Fruit fly (Drosophila melanogaster) whole organism, pupa: ENCODE data around the gene rst.

Experiments
- CG10348 ChIP-seq: fragments of 200-800 bp; sonication (Bioruptor generic); IDR thresholded peaks from 2 replicates; pipeline ENCODE4 v1.3.6; 2022; ENCODE audit warnings: missing biosample characterization, missing genetic modification characterization
- CG15710 ChIP-seq: fragments of 200-800 bp; sonication (Bioruptor generic); optimal IDR thresholded peaks from 2 replicates; lab custom pipeline; 2018; ENCODE audit warnings: missing biosample characterization, mild to moderate bottlenecking, missing genetic modification characterization, moderate library complexity
- CG17806 ChIP-seq: fragments of 200-800 bp; sonication (Bioruptor generic); optimal IDR thresholded peaks from 2 replicates; lab custom pipeline; 2018; ENCODE audit warnings: missing biosample characterization, mild to moderate bottlenecking, missing genetic modification characterization, moderate library complexity
- CG4496 ChIP-seq: fragments of 200-800 bp; sonication (Bioruptor generic); IDR thresholded peaks from 3 replicates; pipeline ENCODE4 v1.3.6; 2022; ENCODE audit warnings: missing biosample characterization, missing genetic modification characterization
- CG9948 ChIP-seq: fragments of 200-800 bp; sonication (Bioruptor generic); optimal IDR thresholded peaks from 2 replicates; lab custom pipeline; 2018; ENCODE audit warnings: missing biosample characterization, mild to moderate bottlenecking, missing genetic modification characterization, moderate library complexity
- EcR ChIP-seq: fragments of 200-800 bp; sonication (Bioruptor generic); optimal IDR thresholded peaks from 3 replicates; lab custom pipeline; 2019; ENCODE audit warnings: missing biosample characterization, missing genetic modification characterization, mild to moderate bottlenecking, moderate library complexity, missing genetic modification reagents
- Ets98B ChIP-seq: fragments of 200-800 bp; sonication (Bioruptor generic); IDR thresholded peaks from 2 replicates; pipeline ENCODE4 v1.3.6; 2022; ENCODE audit warnings: missing biosample characterization, missing genetic modification characterization
- fd96Ca ChIP-seq: fragments of 200-800 bp; sonication (Bioruptor generic); IDR thresholded peaks from 3 replicates; pipeline ENCODE4 v1.3.6; 2022; ENCODE audit warnings: missing biosample characterization, missing genetic modification characterization

DNA sequence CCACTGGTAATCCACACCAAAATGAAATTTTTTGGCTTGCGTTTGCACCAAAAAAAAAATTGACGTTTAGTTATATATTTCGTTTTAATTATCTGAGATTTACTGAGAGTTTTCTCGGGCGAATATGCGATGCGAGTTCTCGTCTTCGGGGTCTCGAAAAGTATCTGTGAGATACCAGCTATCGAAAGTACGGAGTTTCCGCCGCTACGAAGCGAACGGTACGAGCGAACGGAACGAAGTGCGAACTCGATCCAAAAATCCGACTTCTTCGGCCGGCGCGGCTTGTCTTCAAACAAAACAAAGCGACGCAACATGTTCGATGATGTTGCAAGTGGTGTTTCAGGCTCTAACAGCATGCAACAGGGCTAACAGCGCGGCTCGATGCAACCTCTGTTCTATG is at the start of gene rst:
- TF ChIP-seq CG4496 (GFP tag; lab: Robert Waterston, UW) (no peak), CG17806 (tag; lab: Kevin White, UChicago) (no peak), Ets98B (GFP tag; lab: Robert Waterston, UW) (no peak; the same call in 1 of the 2 replicates), CG15710 (tag; lab: Kevin White, UChicago) (no peak), fd96Ca (GFP tag; lab: Robert Waterston, UW) (no peak), CG9948 (tag; lab: Kevin White, UChicago) (no peak), EcR (GFP tag; lab: Kevin White, UChicago) (no peak), CG10348 (GFP tag; lab: Robert Waterston, UW) (no peak)
